Worm (Caenorhabditis elegans): ENCODE measurements around the gene Y116A8C.465.
"Not testable (repeated sequence)": the region's sequence is repeated elsewhere in the genome, so short reads cannot be mapped to it uniquely, and the experiment has no call there.

Gene Y116A8C.465

ce11 chrIV:17064937-17065336 lies at the start of gene Y116A8C.465:
Gene Y116A8C.465 (plus strand): TSS chrIV:17065237.
- not testable (repeated sequence) for TF ChIP-seq M03D4.4 (tag; optimal IDR thresholded peaks at IDR 0.05); ceh-83 (GFP tag; optimal IDR thresholded peaks at IDR 0.05); elt-3 (tag; optimal IDR thresholded peaks at IDR 0.05)

- TF ChIP-seq mls-2 (tag; optimal IDR thresholded peaks at IDR 0.05) = no peak
- TF ChIP-seq blmp-1 (tag; optimal IDR thresholded peaks at IDR 0.05) = no peak
- no peak for TF ChIP-seq hlh-1 (tag; optimal IDR thresholded peaks at IDR 0.05)
- no peak for TF ChIP-seq drap-1 (GFP tag; optimal IDR thresholded peaks at IDR 0.05)
- TF ChIP-seq snpc-4 (tag; optimal IDR thresholded peaks at IDR 0.05) = no peak
- TF ChIP-seq ham-2 (GFP tag; optimal IDR thresholded peaks at IDR 0.05) = no peak
- no peak for TF ChIP-seq nhr-76 (tag; optimal IDR thresholded peaks at IDR 0.05)
- no peak for TF ChIP-seq lsy-2 (tag; optimal IDR thresholded peaks at IDR 0.05)
- TF ChIP-seq mep-1 (tag; optimal IDR thresholded peaks at IDR 0.05) = no peak
- no peak for TF ChIP-seq M03D4.4 (tag; optimal IDR thresholded peaks at IDR 0.05)
- TF ChIP-seq sem-2 (GFP tag; optimal IDR thresholded peaks at IDR 0.05) = no peak
- TF ChIP-seq unc-62 (GFP tag; optimal IDR thresholded peaks at IDR 0.05) = no peak
- no peak for TF ChIP-seq cnd-1 (tag; optimal IDR thresholded peaks at IDR 0.05)
- no peak for TF ChIP-seq bed-3 (GFP tag; optimal IDR thresholded peaks at IDR 0.05)
Observed at ce11 chrIV:17021042-17021441, 44.0 kb upstream of the Y116A8C.465 start.

- TF ChIP-seq drap-1 (GFP tag; optimal IDR thresholded peaks at IDR 0.05) (no peak), elt-1 (tag; optimal IDR thresholded peaks at IDR 0.05; ENCODE audit: borderline replicate concordance, insufficient read depth) (no peak), ceh-39 (tag; optimal IDR thresholded peaks at IDR 0.05) (no peak), flh-1 (GFP tag; optimal IDR thresholded peaks at IDR 0.05) (no peak), ceh-83 (GFP tag; optimal IDR thresholded peaks at IDR 0.05) (no peak), elt-3 (tag; optimal IDR thresholded peaks at IDR 0.05) (no peak), nhr-12 (tag; optimal IDR thresholded peaks at IDR 0.05) (no peak), lin-13 (tag; optimal IDR thresholded peaks at IDR 0.05) (no peak), mls-2 (tag; optimal IDR thresholded peaks at IDR 0.05) (no peak), tbx-8 (GFP tag; optimal IDR thresholded peaks at IDR 0.05) (no peak), ces-1 (GFP tag; optimal IDR thresholded peaks at IDR 0.05) (no peak), ztf-11 (tag; optimal IDR thresholded peaks at IDR 0.05) (no peak), nhr-237 (tag; optimal IDR thresholded peaks at IDR 0.05) (no peak), blmp-1 (tag; optimal IDR thresholded peaks at IDR 0.05) (no peak), nhr-2 (tag; optimal IDR thresholded peaks at IDR 0.05) (no peak), nhr-76 (tag; optimal IDR thresholded peaks at IDR 0.05) (no peak), ceh-43 (GFP tag; optimal IDR thresholded peaks at IDR 0.05) (no peak), mab-5 (tag; optimal IDR thresholded peaks at IDR 0.05) (no peak), mep-1 (tag; optimal IDR thresholded peaks at IDR 0.05) (no peak), nhr-28 (tag; optimal IDR thresholded peaks at IDR 0.05) (no peak)
Observed at ce11 chrIV:17025017-17025416, 40.0 kb upstream of the Y116A8C.465 start, which contains the start of gene dct-13. Gene dct-13 (minus strand): TSS chrIV:17025117.

ce11 chrIV:17026568-17026967 lies 38.5 kb upstream of the Y116A8C.465 start:
- TF ChIP-seq elt-1 (tag; optimal IDR thresholded peaks at IDR 0.05; ENCODE audit: borderline replicate concordance, insufficient read depth) = no peak
- no peak for TF ChIP-seq ceh-39 (tag; optimal IDR thresholded peaks at IDR 0.05)
- no peak for TF ChIP-seq unc-39 (tag; optimal IDR thresholded peaks at IDR 0.05)
- TF ChIP-seq sem-2 (GFP tag; optimal IDR thresholded peaks at IDR 0.05) = no peak
- TF ChIP-seq elt-3 (tag; optimal IDR thresholded peaks at IDR 0.05) = no peak
- no peak for TF ChIP-seq nhr-76 (tag; optimal IDR thresholded peaks at IDR 0.05)
- no peak for TF ChIP-seq nhr-12 (tag; optimal IDR thresholded peaks at IDR 0.05)
- no peak for TF ChIP-seq bed-3 (GFP tag; optimal IDR thresholded peaks at IDR 0.05)
- no peak for TF ChIP-seq ces-1 (GFP tag; optimal IDR thresholded peaks at IDR 0.05)

ce11 chrIV:17030494-17030893 lies 34.5 kb upstream of the Y116A8C.465 start, which contains the start of gene nhr-229:
Gene nhr-229 (minus strand): TSS chrIV:17030594.
- TF ChIP-seq ztf-11 (tag; optimal IDR thresholded peaks at IDR 0.05) (no peak), lsy-2 (tag; optimal IDR thresholded peaks at IDR 0.05) (no peak), bed-3 (GFP tag; optimal IDR thresholded peaks at IDR 0.05) (no peak), mls-2 (tag; optimal IDR thresholded peaks at IDR 0.05) (no peak), pha-4 (tag; optimal IDR thresholded peaks at IDR 0.05) (no peak), elt-1 (tag; optimal IDR thresholded peaks at IDR 0.05; ENCODE audit: borderline replicate concordance, insufficient read depth) (no peak), ceh-83 (GFP tag; optimal IDR thresholded peaks at IDR 0.05) (no peak), hlh-1 (tag; optimal IDR thresholded peaks at IDR 0.05) (no peak), M03D4.4 (tag; optimal IDR thresholded peaks at IDR 0.05) (no peak), unc-62 (GFP tag; optimal IDR thresholded peaks at IDR 0.05) (no peak), zip-8 (tag; optimal IDR thresholded peaks at IDR 0.05) (no peak), nhr-12 (tag; optimal IDR thresholded peaks at IDR 0.05) (no peak), lin-32 (GFP tag; optimal IDR thresholded peaks at IDR 0.05) (no peak), tbx-8 (GFP tag; optimal IDR thresholded peaks at IDR 0.05) (no peak), unc-120 (tag; optimal IDR thresholded peaks at IDR 0.05; ENCODE audit: poor library complexity, severe bottlenecking) (no peak), nhr-2 (tag; optimal IDR thresholded peaks at IDR 0.05) (no peak)
